Worm (Caenorhabditis elegans): ENCODE data around the gene abu-10.

- TF ChIP-seq ceh-82 (tag; optimal IDR thresholded peaks at IDR 0.05) (no peak), lir-3 (tag; optimal IDR thresholded peaks at IDR 0.05; ENCODE audit: poor library complexity) (no peak)
Observed at ce11 chrX:3783659-3784058, 14.3 kb upstream of the abu-10 start.
